Worm (Caenorhabditis elegans) whole organism, L4 larva: ENCODE results near the gene T28C6.7.
A peak's percentile ranks its signal among the peaks of the same experiment; 100 is the strongest.

Experiments used
- F10B5.3 ChIP-seq: sonication (generic microtip); optimal IDR thresholded peaks from 2 replicates; lab custom pipeline; 2016; ENCODE audit warnings: mild to moderate bottlenecking, missing genetic modification characterization, missing compliant biosample characterization
- F44E2.7 ChIP-seq: fragments of 200-800 bp; sonication (Bioruptor generic); IDR thresholded peaks from 2 replicates; pipeline ENCODE4 v2.1.2; 2022; ENCODE audit warnings: missing genetic modification characterization, missing compliant biosample characterization
- F49E8.2 ChIP-seq: sonication (generic microtip); optimal IDR thresholded peaks from 2 replicates; lab custom pipeline; 2016; ENCODE audit warnings: missing compliant biosample characterization, mild to moderate bottlenecking, missing genetic modification characterization, borderline replicate concordance
- Y48G9A.11 ChIP-seq: fragments of 200-800 bp; sonication (Bioruptor generic); IDR thresholded peaks from 2 replicates; pipeline ENCODE4 v1.3.6; 2022; ENCODE audit warnings: missing genetic modification reagents, missing genetic modification characterization, missing compliant biosample characterization
- ZK337.2 ChIP-seq: fragments of 200-800 bp; sonication (Bioruptor generic); IDR thresholded peaks from 2 replicates; pipeline ENCODE4 v1.3.6; 2022; ENCODE audit warnings: missing genetic modification reagents, missing genetic modification characterization, missing compliant biosample characterization
- ceh-28 ChIP-seq: fragments of 150-350 bp; optimal IDR thresholded peaks from 2 replicates; lab custom pipeline; 2014; ENCODE audit warnings: missing biosample characterization, missing genetic modification reagents, missing genetic modification characterization
- ceh-32 ChIP-seq: sonication (generic microtip); optimal IDR thresholded peaks from 2 replicates; lab custom pipeline; 2016; ENCODE audit warnings: mild to moderate bottlenecking, missing genetic modification characterization, missing compliant biosample characterization; ENCODE audit not compliant: poor library complexity
- ctbp-1 ChIP-seq: fragments of 200-800 bp; sonication (Bioruptor generic); IDR thresholded peaks from 2 replicates; pipeline ENCODE4 v1.3.6; 2022; ENCODE audit warnings: missing genetic modification reagents, missing genetic modification characterization, missing compliant biosample characterization
- daf-12 ChIP-seq: fragments of 150-350 bp; optimal IDR thresholded peaks from 2 replicates; lab custom pipeline; 2014; ENCODE audit warnings: missing biosample characterization, missing genetic modification reagents, missing genetic modification characterization
- daf-19 ChIP-seq: fragments of 200-800 bp; sonication (Bioruptor generic); conservative IDR thresholded peaks from 2 replicates; pipeline ENCODE4 v1.3.6; 2022; ENCODE audit warnings: missing genetic modification characterization, missing compliant biosample characterization
- daf-8 ChIP-seq: fragments of 200-800 bp; sonication (Bioruptor generic); IDR thresholded peaks from 2 replicates; pipeline ENCODE4 v1.3.6; 2022; ENCODE audit warnings: missing genetic modification characterization, missing compliant biosample characterization
- dmd-8 ChIP-seq: fragments of 200-800 bp; sonication (Bioruptor generic); IDR thresholded peaks from 2 replicates; pipeline ENCODE4 v1.3.6; 2022; ENCODE audit warnings: missing genetic modification characterization, missing compliant biosample characterization
- dpl-1 ChIP-seq: fragments of 150-350 bp; optimal IDR thresholded peaks from 2 replicates; lab custom pipeline; 2014; ENCODE audit warnings: missing biosample characterization, missing genetic modification reagents, missing genetic modification characterization
- egl-27 ChIP-seq: sonication (generic microtip); optimal IDR thresholded peaks from 3 replicates; lab custom pipeline; 2017; ENCODE audit warnings: missing biosample characterization, missing genetic modification reagents, missing genetic modification characterization
- fkh-10 ChIP-seq: fragments of 150-350 bp; optimal IDR thresholded peaks from 2 replicates; lab custom pipeline; 2014; ENCODE audit warnings: missing biosample characterization, missing genetic modification reagents, missing genetic modification characterization
- hlh-11 ChIP-seq: fragments of 200-800 bp; sonication (Bioruptor generic); optimal IDR thresholded peaks from 2 replicates; lab custom pipeline; 2018; ENCODE audit warnings: mild to moderate bottlenecking, missing genetic modification characterization, missing compliant biosample characterization
- hlh-30 ChIP-seq: sonication (generic microtip); optimal IDR thresholded peaks from 2 replicates; lab custom pipeline; 2017; ENCODE audit warnings: antibody characterized with exemption, mild to moderate bottlenecking, missing genetic modification characterization, missing compliant biosample characterization; ENCODE audit not compliant: insufficient read depth
- lin-39 ChIP-seq: fragments of 150-350 bp; optimal IDR thresholded peaks from 2 replicates; lab custom pipeline; 2014; ENCODE audit warnings: missing biosample characterization, missing genetic modification reagents, missing genetic modification characterization
- lir-3 ChIP-seq: sonication (generic microtip); optimal IDR thresholded peaks from 2 replicates; lab custom pipeline; 2016; ENCODE audit warnings: mild to moderate bottlenecking, missing genetic modification characterization, missing compliant biosample characterization
- madf-5 ChIP-seq, 2 experiments: fragments of 200-800 bp; sonication (Bioruptor generic); IDR thresholded peaks; 2 replicates each; pipeline ENCODE4 v1.3.6; 2022; ENCODE audit warnings: missing compliant biosample characterization in 2 of 2, missing genetic modification characterization in 2 of 2
- madf-9 ChIP-seq: fragments of 200-800 bp; sonication (Bioruptor generic); conservative IDR thresholded peaks from 2 replicates; pipeline ENCODE4 v1.3.6; 2022; ENCODE audit warnings: missing genetic modification reagents, missing genetic modification characterization, missing compliant biosample characterization
- mdl-1 ChIP-seq, 2 experiments: fragments of 150-350 bp in 1 of 2; sonication (generic microtip) in 1 of 2; optimal IDR thresholded peaks; 2 replicates each; lab custom pipeline; 2014 to 2017; ENCODE audit warnings: missing biosample characterization in 2 of 2, missing genetic modification characterization in 2 of 2
- mdt-29 ChIP-seq: fragments of 200-800 bp; sonication (Bioruptor generic); IDR thresholded peaks from 2 replicates; pipeline ENCODE4 v1.3.6; 2022; ENCODE audit warnings: missing genetic modification reagents, missing genetic modification characterization, missing compliant biosample characterization
- nhr-102 ChIP-seq: sonication (generic microtip); optimal IDR thresholded peaks from 2 replicates; lab custom pipeline; 2016; ENCODE audit warnings: mild to moderate bottlenecking, missing genetic modification characterization, moderate library complexity, missing compliant biosample characterization
- nhr-77 ChIP-seq: fragments of 150-350 bp; optimal IDR thresholded peaks from 2 replicates; lab custom pipeline; 2014; ENCODE audit warnings: missing biosample characterization, missing genetic modification characterization
- rbr-2 ChIP-seq: sonication (generic microtip); optimal IDR thresholded peaks from 2 replicates; lab custom pipeline; 2016; ENCODE audit warnings: missing genotype, missing genetic modification characterization, missing compliant biosample characterization
- unc-130 ChIP-seq: sonication (generic microtip); optimal IDR thresholded peaks from 2 replicates; lab custom pipeline; 2016; ENCODE audit warnings: missing genetic modification reagents, missing genetic modification characterization, missing compliant biosample characterization
- unc-39 ChIP-seq: sonication (generic microtip); optimal IDR thresholded peaks from 2 replicates; lab custom pipeline; 2017; ENCODE audit warnings: missing biosample characterization, missing genetic modification characterization
- unc-62 ChIP-seq, 3 experiments: fragments of 150-350 bp in 1 of 3; sonication (generic microtip); optimal IDR thresholded peaks in 2 of 3; peaks in 1 of 3; 1 replicate in 1 of 3; 2 replicates in 2 of 3; lab custom pipeline; 2014 to 2017; ENCODE audit warnings: missing biosample characterization in 3 of 3, missing genetic modification characterization in 3 of 3, missing genetic modification reagents in 3 of 3, missing genotype in 1 of 3
- vab-7 ChIP-seq: fragments of 200-800 bp; sonication (Bioruptor generic); IDR thresholded peaks from 2 replicates; pipeline ENCODE4 v1.3.6; 2022; ENCODE audit warnings: missing genetic modification reagents, missing genetic modification characterization, missing compliant biosample characterization
- zag-1 ChIP-seq: fragments of 150-350 bp; optimal IDR thresholded peaks from 2 replicates; lab custom pipeline; 2014; ENCODE audit warnings: missing biosample characterization, missing genetic modification characterization
- zip-2 ChIP-seq: fragments of 150-350 bp; optimal IDR thresholded peaks from 2 replicates; lab custom pipeline; 2014; ENCODE audit warnings: missing biosample characterization, missing genetic modification characterization
- ztf-11 ChIP-seq: fragments of 150-350 bp; optimal IDR thresholded peaks from 2 replicates; lab custom pipeline; 2014; ENCODE audit warnings: missing biosample characterization, missing genetic modification characterization

Gene T28C6.7

ce11 chrIV:8872958-8873357, 45.4 kb downstream of the T28C6.7 start, which contains the start of gene C09G9.3:
TSS of gene C09G9.3 (minus strand) at chrIV:8873058.
- TF ChIP-seq daf-19 (GFP tag; lab: Robert Waterston, UW) (no peak), F44E2.7 (GFP tag; lab: Robert Waterston, UW) (no peak), ztf-11 (no peak), zip-2 (tag; lab: Kevin White, UChicago) (no peak), nhr-77 (tag; lab: Kevin White, UChicago) (no peak), egl-27 (tag; lab: Kevin White, UChicago) (no peak)

- TF ChIP-seq mdl-1 (tag; optimal IDR thresholded peaks at IDR 0.05; lab: Kevin White, UChicago) (no peak), unc-62 (GFP tag; optimal IDR thresholded peaks at IDR 0.05 in 1 of 2; lab: Kevin White, UChicago) (peak in 1 of 2 experiments; percentile 23), unc-62 (tag; optimal IDR thresholded peaks at IDR 0.05; lab: Kevin White, UChicago) (no peak)
- TF ChIP-seq, all 104 proteins: peak for 1
Measured at ce11 chrIV:8873847-8874246, 46.2 kb downstream of the T28C6.7 start, which contains the start of gene hdl-2. TSS of gene hdl-2 (plus strand) at chrIV:8874147.

ce11 chrIV:8879810-8880209, 52.2 kb downstream of the T28C6.7 start, which contains the start of gene npax-4:
TSS of gene npax-4 (minus strand) at chrIV:8879910.
- TF ChIP-seq unc-39 (tag; lab: Kevin White, UChicago) (no peak), F10B5.3 (tag; lab: Kevin White, UChicago) (no peak), ceh-32 (tag; lab: Kevin White, UChicago) (no peak), Y48G9A.11 (GFP tag; lab: Robert Waterston, UW) (no peak)
- TF ChIP-seq, all 104 proteins: peak for 0

ce11 chrIV:8881181-8881580, 53.6 kb downstream of the T28C6.7 start, which contains the start of gene C09G9.8:
TSS of gene C09G9.8 (plus strand) at chrIV:8881481.
- TF ChIP-seq daf-19 (GFP tag; lab: Robert Waterston, UW) (no peak), ZK337.2 (GFP tag; lab: Robert Waterston, UW) (no peak), ceh-28 (no peak), hlh-11 (no peak), dmd-8 (no peak), fkh-10 (GFP tag; lab: Kevin White, UChicago) (no peak), ctbp-1 (GFP tag; lab: Robert Waterston, UW) (no peak), nhr-102 (tag; lab: Kevin White, UChicago) (no peak), madf-5 (GFP tag; IDR thresholded peaks at IDR 0.05; lab: Robert Waterston, UW) (no peak), mdt-29 (no peak), daf-8 (no peak)

ce11 chrIV:8886228-8886627, 58.6 kb downstream of the T28C6.7 start, which contains the start of gene C09G9.5:
TSS of gene C09G9.5 (plus strand) at chrIV:8886528.
- TF ChIP-seq fkh-10 (GFP tag; lab: Kevin White, UChicago) (no peak), rbr-2 (tag; lab: Kevin White, UChicago) (no peak), daf-12 (no peak), hlh-30 (tag; lab: Kevin White, UChicago) (no peak), dpl-1 (GFP tag; lab: Kevin White, UChicago) (no peak), ctbp-1 (GFP tag; lab: Robert Waterston, UW) (no peak), zag-1 (tag; lab: Kevin White, UChicago) (no peak), madf-9 (GFP tag; lab: Robert Waterston, UW) (no peak), lir-3 (tag; lab: Kevin White, UChicago) (no peak), vab-7 (no peak)

ce11 chrIV:8888525-8889026, 61.0 kb downstream of the T28C6.7 start, which contains the start of gene oma-1:
TSS of gene oma-1 (plus strand) at chrIV:8888976.
- TF ChIP-seq lin-39 (tag; lab: Kevin White, UChicago) (no peak), unc-62 (GFP tag; optimal IDR thresholded peaks at IDR 0.05 in 1 of 2; lab: Kevin White, UChicago) (peak in 1 of 2 experiments; percentile 42), unc-62 (tag; optimal IDR thresholded peaks at IDR 0.05; lab: Kevin White, UChicago) (no peak), madf-9 (GFP tag; lab: Robert Waterston, UW) (no peak), unc-130 (GFP tag; lab: Kevin White, UChicago) (peak; percentile 70), F49E8.2 (tag; lab: Kevin White, UChicago) (peak; percentile 52)
